Fruit fly (Drosophila melanogaster) Kc167 (cell line): ENCODE data around the gene CG42869.

Source experiments
- Myc ChIP-seq: fragments of >200 bp; optimal IDR thresholded peaks from 2 replicates; lab custom pipeline; 2017; ENCODE audit warnings: missing external identifiers
- Sin3A ChIP-seq: fragments of >200 bp; optimal IDR thresholded peaks from 2 replicates; lab custom pipeline; 2018; ENCODE audit warnings: missing external identifiers
- insv ChIP-seq: fragments of >200 bp; optimal IDR thresholded peaks from 3 replicates; lab custom pipeline; 2018; ENCODE audit warnings: missing external identifiers
- psq ChIP-seq: fragments of >200 bp; optimal IDR thresholded peaks from 2 replicates; lab custom pipeline; 2017; ENCODE audit warnings: missing external identifiers

- no peak for TF ChIP-seq Sin3A (lab: Kevin White, UChicago)
- TF ChIP-seq psq (lab: Kevin White, UChicago), result no peak
- TF ChIP-seq insv, result no peak
- no peak for TF ChIP-seq Myc
These were observed 21.7 kb upstream of the CG42869 start, which contains the start of gene CG42335 for dm6 chr3R:21758145-21758856.
